Worm (Caenorhabditis elegans): ENCODE results near the gene F31E8.4.

- TF ChIP-seq ref-1 (GFP tag; conservative IDR thresholded peaks at IDR 0.05) (no peak), cog-1 (tag; optimal IDR thresholded peaks at IDR 0.05) (no peak), ztf-23 (GFP tag; IDR thresholded peaks at IDR 0.05) (no peak)
Observed at ce11 chrII:6754671-6755224, 45.2 kb downstream of the F31E8.4 start, which contains the start of the genes srx-95 and fis-1.

Measured in whole organism, midembryonic.